Worm (Caenorhabditis elegans): ENCODE data around the gene col-86.
"Not testable (repeated sequence)": the region's sequence is repeated elsewhere in the genome, so short reads cannot be mapped to it uniquely, and the experiment has no call there.

col-86 gene

DNA sequence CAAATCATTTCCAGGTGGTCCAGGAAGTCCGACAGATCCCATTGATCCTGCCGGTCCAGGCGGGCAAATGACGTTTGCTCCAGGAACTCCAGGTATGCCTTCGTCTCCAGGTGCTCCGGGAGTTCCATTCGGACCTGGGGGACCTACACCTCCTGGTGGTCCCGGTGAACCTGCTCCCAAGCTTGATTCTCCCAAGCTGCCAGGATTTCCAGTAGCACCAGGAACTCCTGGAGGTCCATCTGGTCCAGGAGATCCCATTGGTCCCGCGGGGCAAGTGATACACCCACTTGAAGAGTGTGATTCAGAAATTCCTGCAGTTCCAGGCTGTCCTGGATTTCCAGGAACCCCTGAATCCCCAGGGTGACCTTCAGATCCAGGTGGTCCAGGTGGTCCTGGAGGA is 1.7 kb downstream of the col-86 start:
- TF ChIP-seq unc-86 (tag; optimal IDR thresholded peaks at IDR 0.05) (no peak), ttx-3 (tag; optimal IDR thresholded peaks at IDR 0.05) (no peak), ref-2 (tag; optimal IDR thresholded peaks at IDR 0.05) (no peak), elt-4 (tag; optimal IDR thresholded peaks at IDR 0.05) (no peak), lin-11 (tag; optimal IDR thresholded peaks at IDR 0.05) (no peak)

DNA sequence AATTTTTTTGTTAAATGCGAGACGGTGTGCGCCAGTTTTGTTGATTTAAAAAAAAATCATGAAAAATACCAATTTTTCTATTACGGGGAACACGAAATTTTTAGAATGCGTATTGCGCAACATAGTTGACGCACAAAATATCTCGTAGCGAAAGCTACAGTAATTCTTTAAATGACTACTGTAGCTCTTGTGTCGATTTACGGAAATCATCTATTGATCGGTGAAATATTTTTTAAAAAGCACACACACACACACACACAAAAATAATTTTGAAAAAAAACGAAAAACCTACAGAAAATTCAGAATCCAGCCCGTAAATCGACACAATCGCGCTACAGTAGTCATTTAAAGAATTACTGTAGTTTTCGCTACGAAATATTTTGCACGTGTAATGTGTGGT is 6.2 kb downstream of the col-86 start:
- no peak for TF ChIP-seq ztf-16 (tag; optimal IDR thresholded peaks at IDR 0.05)
- TF ChIP-seq ceh-30 (tag; optimal IDR thresholded peaks at IDR 0.05), result no peak
- TF ChIP-seq ceh-45 (GFP tag; IDR thresholded peaks at IDR 0.05), result no peak
- TF ChIP-seq dve-1 (tag; optimal IDR thresholded peaks at IDR 0.05), result no peak
- no peak for TF ChIP-seq F13H6.1 (tag; optimal IDR thresholded peaks at IDR 0.05)
- no peak for TF ChIP-seq ceh-31 (tag; optimal IDR thresholded peaks at IDR 0.05)
- no peak for TF ChIP-seq npax-4 (tag; optimal IDR thresholded peaks at IDR 0.05)
- no peak for TF ChIP-seq ceh-22 (tag; optimal IDR thresholded peaks at IDR 0.05)

DNA sequence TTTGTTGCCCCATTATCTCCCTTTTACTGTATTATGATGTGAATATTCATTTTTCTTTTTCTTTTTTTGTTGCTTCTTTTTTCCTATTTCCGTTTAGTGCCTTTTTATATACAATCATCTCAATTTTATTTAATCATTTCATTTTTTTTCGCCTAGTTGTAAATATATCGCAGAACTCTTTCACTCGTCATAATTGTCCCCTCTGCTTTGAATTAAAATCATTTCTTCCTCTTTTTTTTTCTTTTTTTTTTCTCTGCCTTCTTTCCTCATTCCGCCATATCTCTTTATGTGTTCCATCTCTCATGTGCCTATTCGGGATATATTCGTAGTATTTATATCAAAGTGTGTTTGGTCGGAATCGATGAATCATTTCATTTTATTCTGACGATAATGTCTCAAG is 7.0 kb downstream of the col-86 start, which contains the start of gene Y81G3A.4:
TSS of gene Y81G3A.4 (plus strand) at position 301 of the 400 bp plus-strand sequence.
- TF ChIP-seq madf-2 (tag; optimal IDR thresholded peaks at IDR 0.05), result no peak
- no peak for TF ChIP-seq ahr-1 (tag; optimal IDR thresholded peaks at IDR 0.05)
- TF ChIP-seq npax-4 (tag; optimal IDR thresholded peaks at IDR 0.05), result no peak
- no peak for TF ChIP-seq ceh-30 (tag; optimal IDR thresholded peaks at IDR 0.05)

DNA sequence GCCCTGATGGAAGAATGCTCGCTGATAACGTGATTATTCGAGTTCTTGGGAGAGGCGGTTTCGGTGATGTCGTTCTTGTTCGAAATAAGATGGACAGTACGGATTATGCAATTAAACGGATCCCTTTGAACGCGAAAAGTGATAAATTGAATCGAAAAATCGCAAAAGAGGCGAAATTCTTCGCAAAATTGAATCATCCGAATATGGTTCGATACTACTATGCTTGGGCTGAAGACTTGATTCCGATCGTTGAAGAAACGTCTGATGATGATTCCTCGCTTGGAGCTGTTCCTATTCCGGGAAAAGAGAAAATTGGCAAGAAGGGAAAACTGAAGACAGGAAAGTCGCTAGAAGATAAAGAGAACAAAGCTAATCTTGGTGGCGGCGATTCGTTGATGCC is 12.1 kb downstream of the col-86 start:
- TF ChIP-seq pqm-1 (tag; optimal IDR thresholded peaks at IDR 0.05) (no peak), sox-2 (GFP tag; IDR thresholded peaks at IDR 0.05) (no peak), ahr-1 (tag; optimal IDR thresholded peaks at IDR 0.05) (no peak), ceh-31 (tag; optimal IDR thresholded peaks at IDR 0.05) (no peak), syd-9 (tag; optimal IDR thresholded peaks at IDR 0.05) (no peak), hlh-30 (tag; optimal IDR thresholded peaks at IDR 0.05; ENCODE audit: insufficient read depth) (no peak), ceh-14 (tag; optimal IDR thresholded peaks at IDR 0.05) (no peak), sdc-2 (tag; optimal IDR thresholded peaks at IDR 0.05) (no peak), hlh-13 (GFP tag; optimal IDR thresholded peaks at IDR 0.05) (no peak)

DNA sequence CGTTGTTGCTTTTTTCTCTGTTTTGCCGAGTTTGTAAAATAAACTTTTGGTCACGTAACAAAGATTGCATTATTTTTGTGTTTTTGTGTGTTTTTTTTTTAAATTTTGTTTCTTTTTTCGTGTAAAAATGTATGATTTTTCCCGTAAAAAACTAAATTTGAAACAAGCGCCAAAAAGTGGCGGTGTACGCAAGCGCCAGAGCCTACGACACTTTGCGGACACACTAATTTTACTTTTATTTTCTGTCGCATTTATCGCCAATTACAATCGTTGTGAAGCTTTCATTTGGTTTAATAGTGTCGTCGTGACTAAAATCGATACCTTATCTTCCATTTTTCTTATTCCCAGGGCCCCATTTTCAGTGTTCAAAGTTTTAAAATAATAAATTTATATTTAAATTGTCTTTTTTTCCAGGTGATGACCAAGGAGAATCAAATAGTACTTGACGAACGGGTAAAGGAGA is 14.3 kb downstream of the col-86 start, which contains the start of the genes Y81G3A.1 and gcn-2:
TSS of gene Y81G3A.1 (minus strand) at position 175 of the 463 bp plus-strand sequence.
TSS of gene gcn-2 (plus strand) at position 413 of the 463 bp plus-strand sequence.
- peak; percentile 13 for TF ChIP-seq unc-42 (tag; optimal IDR thresholded peaks at IDR 0.05)
- TF ChIP-seq sdc-2 (tag; optimal IDR thresholded peaks at IDR 0.05), result no peak
- TF ChIP-seq nfya-1 (tag; optimal IDR thresholded peaks at IDR 0.05), result peak; percentile 17

DNA sequence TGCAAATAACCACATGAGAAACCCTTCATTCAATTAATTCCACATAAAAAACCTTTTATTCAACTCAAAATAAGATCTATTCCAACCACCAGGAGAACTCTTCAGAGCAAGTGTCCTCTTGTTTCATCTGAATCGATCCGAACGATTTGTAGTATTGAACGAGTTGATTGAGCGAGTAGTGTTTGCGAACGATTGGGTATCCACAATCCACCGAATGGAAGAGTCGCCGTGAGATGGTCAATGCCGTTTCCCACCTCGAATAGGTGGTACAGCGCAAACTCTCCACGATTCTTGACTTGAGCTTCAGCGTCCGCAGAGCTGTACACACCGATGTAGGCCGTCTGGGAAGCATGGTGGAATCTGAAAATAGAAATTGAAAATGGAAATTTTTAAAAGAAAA is 15.7 kb downstream of the col-86 start, which contains the start of gene Y81G3A.6:
TSS of gene Y81G3A.6 (minus strand) at position 101 of the 400 bp plus-strand sequence.
- not testable (repeated sequence) for TF ChIP-seq unc-42, nhr-232, nfya-1 (tag; optimal IDR thresholded peaks at IDR 0.05)

DNA sequence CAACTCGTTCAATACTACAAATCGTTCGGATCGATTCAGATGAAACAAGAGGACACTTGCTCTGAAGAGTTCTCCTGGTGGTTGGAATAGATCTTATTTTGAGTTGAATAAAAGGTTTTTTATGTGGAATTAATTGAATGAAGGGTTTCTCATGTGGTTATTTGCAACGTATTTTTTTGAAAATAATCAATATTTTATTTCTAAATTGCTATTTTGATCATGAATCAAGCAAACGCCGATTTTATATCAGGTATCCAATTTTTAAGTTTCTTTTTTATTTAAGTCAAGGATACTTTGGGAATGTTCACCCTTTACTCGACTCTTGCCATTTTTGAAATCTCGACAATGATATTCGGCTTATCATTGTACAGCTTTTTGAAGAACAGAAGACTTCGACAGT is 17.5 kb downstream of the col-86 start, which contains the start of gene Y81G3A.2:
TSS of gene Y81G3A.2 (plus strand) at position 301 of the 400 bp plus-strand sequence.
- not testable (repeated sequence) for TF ChIP-seq ceh-2, hlh-15, ceh-14 (tag; optimal IDR thresholded peaks at IDR 0.05)

DNA sequence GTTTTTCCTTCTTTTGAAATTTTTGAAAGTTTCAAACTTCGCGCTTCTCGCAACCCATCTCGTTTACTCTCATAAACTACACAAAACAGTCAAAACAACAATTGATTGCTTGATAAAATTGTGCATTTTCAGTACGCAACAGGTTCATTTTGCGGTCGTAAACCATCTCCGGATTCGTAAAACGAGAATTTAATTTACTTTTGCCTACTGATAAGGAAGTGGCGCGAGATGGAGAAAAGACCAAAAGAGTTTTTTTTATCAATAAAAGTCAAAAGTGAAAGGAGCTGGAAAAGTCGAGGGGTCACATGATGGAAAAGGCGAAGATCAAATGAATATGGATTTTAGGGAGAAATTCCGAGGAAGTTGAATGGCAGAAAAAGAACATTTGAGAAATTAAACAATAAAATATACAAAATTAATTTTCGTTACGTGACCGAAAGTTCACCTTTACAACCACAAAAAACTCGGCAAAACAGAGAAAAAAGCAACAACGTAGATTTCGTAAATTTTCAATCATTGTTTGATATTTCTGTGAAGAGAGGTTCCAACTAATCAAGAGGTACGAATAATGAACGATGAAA is 19.1 kb downstream of the col-86 start, which contains the start of gene F42G4.6:
TSS of gene F42G4.6 (plus strand) at position 531 of the 581 bp plus-strand sequence.
- TF ChIP-seq dve-1 (tag; optimal IDR thresholded peaks at IDR 0.05) (no peak), ceh-6 (GFP tag; optimal IDR thresholded peaks at IDR 0.05) (no peak), fkh-6 (tag; optimal IDR thresholded peaks at IDR 0.05) (no peak), ceh-24 (tag; optimal IDR thresholded peaks at IDR 0.05) (no peak), C08G9.2 (tag; optimal IDR thresholded peaks at IDR 0.05) (no peak), unc-42 (tag; optimal IDR thresholded peaks at IDR 0.05) (no peak), nhr-11 (tag; optimal IDR thresholded peaks at IDR 0.05) (no peak), tbx-2 (tag; optimal IDR thresholded peaks at IDR 0.05) (no peak), ceh-18 (tag; optimal IDR thresholded peaks at IDR 0.05) (no peak), odd-2 (tag; optimal IDR thresholded peaks at IDR 0.05) (no peak), gmeb-2 (tag; optimal IDR thresholded peaks at IDR 0.05) (no peak), madf-2 (tag; optimal IDR thresholded peaks at IDR 0.05) (no peak), unc-55 (GFP tag; optimal IDR thresholded peaks at IDR 0.05) (no peak), fax-1 (tag; optimal IDR thresholded peaks at IDR 0.05) (no peak)

Data from whole organism, late embryonic.